Worm (Caenorhabditis elegans): ENCODE measurements around the gene cpd-2.

DNA sequence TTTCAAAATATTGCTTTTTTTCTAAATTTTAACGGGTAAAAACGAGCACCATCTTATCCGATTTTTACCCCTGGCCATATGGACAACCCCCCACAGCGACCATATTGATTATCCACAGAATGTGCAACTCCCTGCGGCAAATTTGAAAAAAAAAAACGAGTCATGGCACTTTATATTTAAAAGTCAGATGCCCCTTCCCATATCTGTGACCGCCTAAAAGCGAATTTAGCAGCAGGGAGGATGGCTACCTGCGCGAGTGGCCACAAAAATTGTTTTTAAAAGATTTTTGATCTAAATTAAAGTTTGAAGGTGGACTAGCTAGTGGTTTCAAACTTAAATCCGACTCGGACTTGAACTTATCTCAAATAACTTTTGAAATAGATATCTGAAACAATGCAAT is 6.7 kb downstream of the cpd-2 start:
- TF ChIP-seq mbf-1 (tag; optimal IDR thresholded peaks at IDR 0.05) (peak; percentile 74), nhr-237 (tag; optimal IDR thresholded peaks at IDR 0.05) (peak; percentile 98), nhr-77 (tag; optimal IDR thresholded peaks at IDR 0.05) (peak; percentile 94), elt-3 (tag; optimal IDR thresholded peaks at IDR 0.05) (no peak), ama-1 (optimal IDR thresholded peaks at IDR 0.05) (peak; percentile 47), lin-39 (tag; optimal IDR thresholded peaks at IDR 0.05) (peak; percentile 91), F13H6.1 (tag; optimal IDR thresholded peaks at IDR 0.05) (peak; percentile 98), zag-1 (tag; optimal IDR thresholded peaks at IDR 0.05) (peak; percentile 98), ztf-4 (tag; optimal IDR thresholded peaks at IDR 0.05) (peak; percentile 87)

Measured in whole organism, L2 larva.